Worm (Caenorhabditis elegans): ENCODE results near the gene lgc-53.

- TF ChIP-seq ztf-7 (tag; optimal IDR thresholded peaks at IDR 0.05): no peak
- TF ChIP-seq aha-1 (tag): no peak
- TF ChIP-seq ceh-82 (tag; optimal IDR thresholded peaks at IDR 0.05): no peak
- peak in 1 of 2 experiments; percentile 88 for TF ChIP-seq unc-62 (GFP tag; optimal IDR thresholded peaks at IDR 0.05 in 1 of 2)
- no peak for TF ChIP-seq unc-62 (tag; optimal IDR thresholded peaks at IDR 0.05)
- TF ChIP-seq nhr-77 (tag; optimal IDR thresholded peaks at IDR 0.05): no peak
- no peak for TF ChIP-seq spr-3 (GFP tag; optimal IDR thresholded peaks at IDR 0.05)
- no peak for TF ChIP-seq madf-5 (GFP tag; IDR thresholded peaks at IDR 0.05)
- peak; percentile 86 for TF ChIP-seq hlh-30 (tag; optimal IDR thresholded peaks at IDR 0.05; ENCODE audit: insufficient read depth)
- TF ChIP-seq attf-4 (tag; optimal IDR thresholded peaks at IDR 0.05): no peak
- TF ChIP-seq lin-13 (GFP tag; optimal IDR thresholded peaks at IDR 0.05): no peak
- TF ChIP-seq fos-1 (tag; optimal IDR thresholded peaks at IDR 0.05): no peak
- no peak for TF ChIP-seq snpc-4 (tag; optimal IDR thresholded peaks at IDR 0.05)
- no peak for TF ChIP-seq ceh-44 (GFP tag; IDR thresholded peaks at IDR 0.05)
- no peak for TF ChIP-seq nhr-76 (tag; optimal IDR thresholded peaks at IDR 0.05)
Measured at ce11 chrX:16732259-16732658, 20.8 kb downstream of the lgc-53 start.
